Worm (Caenorhabditis elegans) whole organism, midembryonic: Measurements from ENCODE around the gene Y47D3A.31.

Source experiments
- T22C8.4 ChIP-seq: fragments of 200-800 bp; sonication (Bioruptor generic); IDR thresholded peaks from 2 replicates; pipeline ENCODE4 v1.3.6; 2022; ENCODE audit warnings: missing genetic modification characterization, missing compliant biosample characterization
- cog-1 ChIP-seq: sonication (generic microtip); optimal IDR thresholded peaks from 2 replicates; lab custom pipeline; 2016; ENCODE audit warnings: missing genetic modification characterization, missing compliant biosample characterization
- flt-1 ChIP-seq: fragments of 200-800 bp; sonication (Bioruptor generic); IDR thresholded peaks from 2 replicates; pipeline ENCODE4 v1.3.6; 2022; ENCODE audit warnings: missing genetic modification characterization, missing compliant biosample characterization
- klf-2 ChIP-seq: fragments of 200-800 bp; sonication (Bioruptor generic); conservative IDR thresholded peaks from 2 replicates; pipeline ENCODE4 v1.3.6; 2022; ENCODE audit warnings: missing genetic modification reagents, missing genetic modification characterization, missing compliant biosample characterization
- med-1 ChIP-seq: sonication (generic microtip); optimal IDR thresholded peaks from 2 replicates; lab custom pipeline; 2017; ENCODE audit warnings: missing genetic modification characterization, mild to moderate bottlenecking, missing compliant biosample characterization, antibody characterized with exemption, missing genetic modification reagents; ENCODE audit not compliant: insufficient read depth
- ref-1 ChIP-seq: fragments of 200-800 bp; sonication (Bioruptor generic); conservative IDR thresholded peaks from 2 replicates; pipeline ENCODE4 v1.3.6; 2022; ENCODE audit warnings: missing genetic modification reagents, missing genetic modification characterization, missing compliant biosample characterization
- tab-1 ChIP-seq: fragments of 200-800 bp; sonication (Bioruptor generic); IDR thresholded peaks from 2 replicates; pipeline ENCODE4 v1.3.6; 2022; ENCODE audit warnings: missing genetic modification characterization, missing compliant biosample characterization
- ztf-23 ChIP-seq: fragments of 200-800 bp; sonication (Bioruptor generic); IDR thresholded peaks from 2 replicates; pipeline ENCODE4 v1.3.6; 2022; ENCODE audit warnings: missing genetic modification reagents, missing genetic modification characterization, missing compliant biosample characterization
- ztf-29 ChIP-seq: fragments of 200-800 bp; sonication (Bioruptor generic); IDR thresholded peaks from 2 replicates; pipeline ENCODE4 v1.3.6; 2022; ENCODE audit warnings: missing genetic modification reagents, missing genetic modification characterization, missing compliant biosample characterization

DNA sequence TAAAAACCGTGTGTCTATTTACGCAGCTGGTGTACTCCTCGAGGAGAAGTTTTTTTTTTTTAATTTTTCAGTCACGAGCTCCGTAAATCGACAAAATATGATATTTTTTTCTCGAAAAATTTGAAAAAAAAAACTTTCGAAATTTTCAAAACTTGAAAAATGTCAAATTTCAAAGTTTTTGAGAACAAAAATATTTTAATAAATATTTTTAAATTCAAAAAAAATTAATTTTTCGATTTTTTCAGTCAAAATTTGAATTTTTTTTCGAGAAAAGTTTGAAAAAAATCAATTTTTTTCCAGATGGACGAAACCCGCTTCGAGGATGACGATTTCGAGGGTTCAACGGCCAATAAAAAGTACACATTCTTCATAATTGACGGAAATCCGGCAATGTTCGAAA, 2.5 kb downstream of the Y47D3A.31 start, which contains the start of gene cku-70:
- TF ChIP-seq tab-1 (GFP tag; lab: Robert Waterston, UW) (no peak), ztf-29 (GFP tag; lab: Robert Waterston, UW) (no peak), flt-1 (no peak), med-1 (GFP tag; lab: Kevin White, UChicago) (no peak), T22C8.4 (GFP tag; lab: Robert Waterston, UW) (no peak), ztf-23 (GFP tag; lab: Robert Waterston, UW) (no peak), cog-1 (tag; lab: Kevin White, UChicago) (no peak), ref-1 (GFP tag; lab: Robert Waterston, UW) (no peak), klf-2 (GFP tag; lab: Robert Waterston, UW) (no peak)
